Fruit fly (Drosophila melanogaster): ENCODE data around the gene CG44259.

DNA sequence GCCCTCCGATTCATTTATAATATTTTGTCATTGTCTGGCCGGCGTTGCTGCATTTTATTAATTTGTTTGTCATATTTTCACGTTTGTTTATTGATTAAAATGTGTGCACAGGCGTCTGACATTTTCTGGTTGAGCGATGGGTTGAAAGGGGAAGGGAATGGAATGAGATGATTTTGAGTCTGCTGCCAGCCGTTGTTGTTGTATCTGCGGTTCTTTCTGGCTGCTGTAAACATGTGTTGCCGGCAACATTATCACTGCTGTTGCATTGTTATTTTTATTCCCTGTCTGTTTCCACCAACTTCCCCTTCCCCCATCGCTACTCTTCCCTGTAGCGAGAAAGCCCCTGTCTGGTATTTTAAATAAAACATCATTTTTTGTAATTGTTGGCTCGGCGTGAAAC is 4.7 kb downstream of the CG44259 start:
- TF ChIP-seq psq (optimal IDR thresholded peaks at IDR 0.05) = no peak
- no peak for TF ChIP-seq CG8478 (optimal IDR thresholded peaks at IDR 0.05)
- TF ChIP-seq pan (optimal IDR thresholded peaks at IDR 0.05) = no peak
- no peak for TF ChIP-seq Dll (optimal IDR thresholded peaks at IDR 0.05)
